Worm (Caenorhabditis elegans) whole organism, midembryonic: ENCODE results near the gene F14H3.6.

Source experiments
- T22C8.4 ChIP-seq: fragments of 200-800 bp; sonication (Bioruptor generic); IDR thresholded peaks from 2 replicates; pipeline ENCODE4 v1.3.6; 2022; ENCODE audit warnings: missing genetic modification characterization, missing compliant biosample characterization
- cog-1 ChIP-seq: sonication (generic microtip); optimal IDR thresholded peaks from 2 replicates; lab custom pipeline; 2016; ENCODE audit warnings: missing genetic modification characterization, missing compliant biosample characterization
- flt-1 ChIP-seq: fragments of 200-800 bp; sonication (Bioruptor generic); IDR thresholded peaks from 2 replicates; pipeline ENCODE4 v1.3.6; 2022; ENCODE audit warnings: missing genetic modification characterization, missing compliant biosample characterization
- klf-2 ChIP-seq: fragments of 200-800 bp; sonication (Bioruptor generic); conservative IDR thresholded peaks from 2 replicates; pipeline ENCODE4 v1.3.6; 2022; ENCODE audit warnings: missing genetic modification reagents, missing genetic modification characterization, missing compliant biosample characterization
- ref-1 ChIP-seq: fragments of 200-800 bp; sonication (Bioruptor generic); conservative IDR thresholded peaks from 2 replicates; pipeline ENCODE4 v1.3.6; 2022; ENCODE audit warnings: missing genetic modification reagents, missing genetic modification characterization, missing compliant biosample characterization
- tab-1 ChIP-seq: fragments of 200-800 bp; sonication (Bioruptor generic); IDR thresholded peaks from 2 replicates; pipeline ENCODE4 v1.3.6; 2022; ENCODE audit warnings: missing genetic modification characterization, missing compliant biosample characterization
- ztf-23 ChIP-seq: fragments of 200-800 bp; sonication (Bioruptor generic); IDR thresholded peaks from 2 replicates; pipeline ENCODE4 v1.3.6; 2022; ENCODE audit warnings: missing genetic modification reagents, missing genetic modification characterization, missing compliant biosample characterization
- ztf-29 ChIP-seq: fragments of 200-800 bp; sonication (Bioruptor generic); IDR thresholded peaks from 2 replicates; pipeline ENCODE4 v1.3.6; 2022; ENCODE audit warnings: missing genetic modification reagents, missing genetic modification characterization, missing compliant biosample characterization

ce11 chrV:16080039-16080438 is 21.3 kb upstream of the F14H3.6 start:
- TF ChIP-seq ztf-29 (GFP tag; lab: Robert Waterston, UW) = no peak
- TF ChIP-seq T22C8.4 (GFP tag; lab: Robert Waterston, UW) = no peak
- no peak for TF ChIP-seq ztf-23 (GFP tag; lab: Robert Waterston, UW)
- no peak for TF ChIP-seq klf-2 (GFP tag; lab: Robert Waterston, UW)
- no peak for TF ChIP-seq flt-1 (GFP tag; lab: Robert Waterston, UW)
- TF ChIP-seq ref-1 (GFP tag; lab: Robert Waterston, UW) = no peak
- no peak for TF ChIP-seq tab-1
- TF ChIP-seq cog-1 (tag; lab: Kevin White, UChicago) = no peak
